Fruit fly (Drosophila melanogaster): ENCODE results near the gene CG31913.

The CG31913 gene

DNA sequence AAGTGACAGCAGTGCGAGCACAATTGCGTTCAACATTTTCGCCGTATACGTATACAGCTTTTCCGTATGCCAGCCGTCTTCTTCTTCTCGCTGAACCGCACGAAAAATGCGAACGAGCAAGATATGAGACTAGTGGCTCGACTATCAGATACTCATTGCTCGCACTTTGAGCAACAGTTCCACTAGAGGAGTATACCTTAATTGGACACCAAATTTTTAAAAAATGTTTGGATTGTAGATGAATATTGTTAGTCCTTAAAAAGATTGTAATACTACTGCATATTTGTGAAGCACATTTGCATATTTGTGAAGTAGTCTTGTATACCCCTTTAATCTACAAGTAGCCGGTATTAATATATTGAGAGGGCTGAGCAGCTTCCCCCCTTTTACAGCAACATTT is 5.7 kb upstream of the CG31913 start (continued):
- TF ChIP-seq YL-1 (GFP tag; optimal IDR thresholded peaks at IDR 0.05), result no peak
- TF ChIP-seq yki (optimal IDR thresholded peaks at IDR 0.05), result no peak
- no peak for TF ChIP-seq CG4617 (GFP tag; optimal IDR thresholded peaks at IDR 0.05; ENCODE audit: borderline replicate concordance)
- no peak for TF ChIP-seq Nf-YC (tag; optimal IDR thresholded peaks at IDR 0.05)
- no peak for TF ChIP-seq wor (GFP tag; IDR thresholded peaks at IDR 0.05)
- TF ChIP-seq lbe (GFP tag; optimal IDR thresholded peaks at IDR 0.05), result no peak
- TF ChIP-seq peb (GFP tag; IDR thresholded peaks at IDR 0.05), result no peak
- no peak for TF ChIP-seq CG1602 (GFP tag; optimal IDR thresholded peaks at IDR 0.05)
- no peak for TF ChIP-seq pita (GFP tag; optimal IDR thresholded peaks at IDR 0.05)
- TF ChIP-seq Atf3 (GFP tag; optimal IDR thresholded peaks at IDR 0.05), result no peak
- no peak for TF ChIP-seq nom (GFP tag; optimal IDR thresholded peaks at IDR 0.05)
- TF ChIP-seq E2f1 (GFP tag; IDR thresholded peaks at IDR 0.05), result no peak
- no peak for TF ChIP-seq aop (GFP tag; IDR thresholded peaks at IDR 0.05)
- TF ChIP-seq CG9609 (GFP tag; optimal IDR thresholded peaks at IDR 0.05), result peak; percentile 6
- TF ChIP-seq klu (GFP tag; IDR thresholded peaks at IDR 0.05), result no peak
- no peak for TF ChIP-seq pho (GFP tag; optimal IDR thresholded peaks at IDR 0.05)
- no peak for TF ChIP-seq CG3847 (GFP tag; IDR thresholded peaks at IDR 0.05)
- no peak for TF ChIP-seq CG10366 (GFP tag; IDR thresholded peaks at IDR 0.05)
- no peak for TF ChIP-seq CG7372 (GFP tag; IDR thresholded peaks at IDR 0.05)
- no peak for TF ChIP-seq CG7928 (GFP tag; optimal IDR thresholded peaks at IDR 0.05)
- peak; percentile 42 for TF ChIP-seq scrt (GFP tag; optimal IDR thresholded peaks at IDR 0.05)
- TF ChIP-seq CG18764 (GFP tag; optimal IDR thresholded peaks at IDR 0.05), result no peak
- no peak for TF ChIP-seq Oli (tag; optimal IDR thresholded peaks at IDR 0.05)
- TF ChIP-seq dmrt99B (tag; optimal IDR thresholded peaks at IDR 0.05), result peak; percentile 50
- TF ChIP-seq Sry-β (GFP tag; optimal IDR thresholded peaks at IDR 0.05), result no peak
- no peak for TF ChIP-seq run (tag; optimal IDR thresholded peaks at IDR 0.05)
- no peak for TF ChIP-seq Aef1 (GFP tag; IDR thresholded peaks at IDR 0.05)
- peak; percentile 50 for TF ChIP-seq CG2678 (tag; optimal IDR thresholded peaks at IDR 0.05)
- no peak for TF ChIP-seq CG16815 (GFP tag; optimal IDR thresholded peaks at IDR 0.05)
- 0 out of 2 replicates have a peak, but pooled peaks have one; percentile 39 for TF ChIP-seq ato (GFP tag; IDR thresholded peaks at IDR 0.05; ENCODE audit: partially characterized antibody)
- TF ChIP-seq luna (GFP tag; optimal IDR thresholded peaks at IDR 0.05), result no peak
- TF ChIP-seq kah (GFP tag; optimal IDR thresholded peaks at IDR 0.05), result no peak
- TF ChIP-seq NC2α (GFP tag; optimal IDR thresholded peaks at IDR 0.05), result no peak
- TF ChIP-seq Dp (GFP tag; optimal IDR thresholded peaks at IDR 0.05), result no peak
- no peak for TF ChIP-seq Myb (GFP tag; optimal IDR thresholded peaks at IDR 0.05)
- no peak for TF ChIP-seq cg (GFP tag; optimal IDR thresholded peaks at IDR 0.05)
- TF ChIP-seq ap (GFP tag; IDR thresholded peaks at IDR 0.05), result no peak
- no peak for TF ChIP-seq CG34422 (GFP tag; IDR thresholded peaks at IDR 0.05)
- TF ChIP-seq CG6854 (GFP tag; optimal IDR thresholded peaks at IDR 0.05), result no peak
- TF ChIP-seq croc (GFP tag; conservative IDR thresholded peaks at IDR 0.05), result no peak
- TF ChIP-seq pan (optimal IDR thresholded peaks at IDR 0.05), result no peak
- TF ChIP-seq pan (GFP tag; optimal IDR thresholded peaks at IDR 0.05 in 1 of 2, IDR thresholded peaks at IDR 0.05 in 1 of 2), result peak in 1 of 2 experiments; percentile 28
- no peak for TF ChIP-seq CG7271 (tag; optimal IDR thresholded peaks at IDR 0.05)
- no peak for TF ChIP-seq repo (GFP tag; optimal IDR thresholded peaks at IDR 0.05)
- 0 out of 2 replicates have a peak, but pooled peaks have one; percentile 30 for TF ChIP-seq CG14014 (GFP tag; IDR thresholded peaks at IDR 0.05)
- TF ChIP-seq fd64A (GFP tag; optimal IDR thresholded peaks at IDR 0.05), result no peak
- no peak for TF ChIP-seq CG15696 (tag; optimal IDR thresholded peaks at IDR 0.05)
- TF ChIP-seq Fer2 (tag; optimal IDR thresholded peaks at IDR 0.05), result no peak
- TF ChIP-seq CkIIα-i1 (GFP tag; IDR thresholded peaks at IDR 0.05), result no peak
- TF ChIP-seq CG3726 (GFP tag; IDR thresholded peaks at IDR 0.05), result no peak
- no peak for TF ChIP-seq wdn (GFP tag; IDR thresholded peaks at IDR 0.05)
- no peak for TF ChIP-seq CG2875 (GFP tag; optimal IDR thresholded peaks at IDR 0.05)
- no peak for TF ChIP-seq stwl (tag; optimal IDR thresholded peaks at IDR 0.05)

Data from whole organism, embryonic.